Worm (Caenorhabditis elegans): ENCODE data around the gene str-16.

str-16 gene

DNA sequence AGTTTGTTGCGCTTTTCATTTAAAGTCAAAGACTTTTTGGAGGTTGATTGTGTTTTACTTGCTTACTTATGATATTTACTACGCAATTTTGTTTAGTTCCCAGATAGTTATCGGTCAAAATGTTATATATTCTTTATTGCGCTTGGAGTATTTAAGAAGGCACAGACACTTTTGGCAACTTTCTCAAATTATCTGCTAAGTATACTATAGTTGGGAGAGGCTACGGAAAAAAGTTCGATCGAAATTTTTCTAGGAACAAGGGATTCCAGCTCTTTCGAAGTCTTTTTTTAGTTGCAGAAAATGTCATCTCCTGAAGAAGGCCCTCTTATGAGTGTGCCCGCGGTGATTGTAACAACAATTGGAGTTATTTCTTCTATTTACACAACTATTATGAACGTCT, 23.4 kb downstream of the str-16 start, which contains the start of gene srbc-5:
srbc-5 (plus strand) TSS at position 301 of the 400 bp plus-strand sequence.
- TF ChIP-seq sea-1 (GFP tag; conservative IDR thresholded peaks at IDR 0.05) (no peak), hnd-1 (tag; optimal IDR thresholded peaks at IDR 0.05) (no peak), tbx-37 (GFP tag; conservative IDR thresholded peaks at IDR 0.05) (no peak), tra-4 (tag; optimal IDR thresholded peaks at IDR 0.05) (no peak)

DNA sequence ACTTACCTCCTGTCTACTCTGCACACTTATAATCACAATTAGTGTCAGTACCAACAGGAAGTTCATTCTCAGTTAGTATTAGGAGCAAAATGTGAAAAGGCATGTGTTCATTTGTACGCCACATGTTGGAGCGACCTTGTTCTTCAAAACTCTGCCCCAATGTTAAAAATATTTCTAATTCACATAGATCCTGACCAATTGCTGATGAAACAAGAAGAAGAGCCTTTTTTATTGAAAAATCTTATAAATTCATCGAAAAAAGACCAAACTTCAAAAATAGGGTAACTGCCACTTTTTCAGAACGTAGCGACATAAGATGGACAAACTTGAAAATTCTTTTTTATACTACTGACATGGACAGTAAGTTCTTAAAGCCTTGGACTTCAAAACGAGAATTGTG, 29.5 kb downstream of the str-16 start, which contains the start of gene T28A11.17:
T28A11.17 (minus strand) TSS at position 101 of the 400 bp plus-strand sequence.
- TF ChIP-seq ceh-13 (GFP tag; optimal IDR thresholded peaks at IDR 0.05) (no peak), aly-1 (tag; optimal IDR thresholded peaks at IDR 0.05) (no peak), tbx-11 (GFP tag; IDR thresholded peaks at IDR 0.05) (no peak), tbx-37 (GFP tag; conservative IDR thresholded peaks at IDR 0.05) (no peak), hnd-1 (tag; optimal IDR thresholded peaks at IDR 0.05) (no peak), scrt-1 (GFP tag; IDR thresholded peaks at IDR 0.05) (no peak), hmbx-1 (tag; optimal IDR thresholded peaks at IDR 0.05) (no peak), tra-4 (tag; optimal IDR thresholded peaks at IDR 0.05) (no peak), ets-7 (tag; optimal IDR thresholded peaks at IDR 0.05) (no peak), B0310.2 (tag; optimal IDR thresholded peaks at IDR 0.05) (no peak), hmg-4 (GFP tag; optimal IDR thresholded peaks at IDR 0.05) (no peak), F13C5.2 (tag; optimal IDR thresholded peaks at IDR 0.05) (no peak), ama-1 (optimal IDR thresholded peaks at IDR 0.05) (no peak), flt-1 (GFP tag; IDR thresholded peaks at IDR 0.05) (no peak), ceh-36 (tag; optimal IDR thresholded peaks at IDR 0.05) (no peak), pes-1 (GFP tag; IDR thresholded peaks at IDR 0.05) (no peak), sea-1 (GFP tag; conservative IDR thresholded peaks at IDR 0.05) (no peak)

- TF ChIP-seq tbx-37 (GFP tag; conservative IDR thresholded peaks at IDR 0.05): no peak
- TF ChIP-seq sea-1 (GFP tag; conservative IDR thresholded peaks at IDR 0.05): no peak
- TF ChIP-seq tra-4 (tag; optimal IDR thresholded peaks at IDR 0.05): no peak
- no peak for TF ChIP-seq ama-1 (optimal IDR thresholded peaks at IDR 0.05)
- TF ChIP-seq pes-1 (GFP tag; IDR thresholded peaks at IDR 0.05): no peak
- no peak for TF ChIP-seq ceh-13 (GFP tag; optimal IDR thresholded peaks at IDR 0.05)
- no peak for TF ChIP-seq hmbx-1 (tag; optimal IDR thresholded peaks at IDR 0.05)
- TF ChIP-seq B0310.2 (tag; optimal IDR thresholded peaks at IDR 0.05): no peak
- no peak for TF ChIP-seq flt-1 (GFP tag; IDR thresholded peaks at IDR 0.05)
- no peak for TF ChIP-seq hmg-4 (GFP tag; optimal IDR thresholded peaks at IDR 0.05)
- TF ChIP-seq ceh-36 (tag; optimal IDR thresholded peaks at IDR 0.05): no peak
- TF ChIP-seq tbx-11 (GFP tag; IDR thresholded peaks at IDR 0.05): no peak
Observed at ce11 chrV:3267950-3268349, 31.3 kb downstream of the str-16 start, which contains the start of gene T28A11.18. T28A11.18 (minus strand) TSS chrV:3268050.

- TF ChIP-seq tbx-11 (GFP tag; IDR thresholded peaks at IDR 0.05): no peak
Observed at ce11 chrV:3269407-3269806, 32.7 kb downstream of the str-16 start, which contains the start of gene T28A11.19. T28A11.19 (minus strand) TSS chrV:3269514.

- TF ChIP-seq ets-7 (tag; optimal IDR thresholded peaks at IDR 0.05): no peak
- TF ChIP-seq sea-1 (GFP tag; conservative IDR thresholded peaks at IDR 0.05): no peak
- TF ChIP-seq tra-4 (tag; optimal IDR thresholded peaks at IDR 0.05): no peak
- TF ChIP-seq ceh-13 (GFP tag; optimal IDR thresholded peaks at IDR 0.05): no peak
- TF ChIP-seq hnd-1 (tag; optimal IDR thresholded peaks at IDR 0.05): no peak
- no peak for TF ChIP-seq tbx-37 (GFP tag; conservative IDR thresholded peaks at IDR 0.05)
- TF ChIP-seq scrt-1 (GFP tag; IDR thresholded peaks at IDR 0.05): no peak
- TF ChIP-seq ceh-36 (tag; optimal IDR thresholded peaks at IDR 0.05): no peak
- no peak for TF ChIP-seq hmg-4 (GFP tag; optimal IDR thresholded peaks at IDR 0.05)
- no peak for TF ChIP-seq pes-1 (GFP tag; IDR thresholded peaks at IDR 0.05)
- no peak for TF ChIP-seq hmbx-1 (tag; optimal IDR thresholded peaks at IDR 0.05)
- TF ChIP-seq F13C5.2 (tag; optimal IDR thresholded peaks at IDR 0.05): no peak
- TF ChIP-seq tbx-11 (GFP tag; IDR thresholded peaks at IDR 0.05): no peak
- no peak for TF ChIP-seq ama-1 (optimal IDR thresholded peaks at IDR 0.05)
- TF ChIP-seq flt-1 (GFP tag; IDR thresholded peaks at IDR 0.05): no peak
Observed at ce11 chrV:3273156-3273555, 36.5 kb downstream of the str-16 start, which contains the start of gene T28A11.20. T28A11.20 (minus strand) TSS chrV:3273256.

DNA sequence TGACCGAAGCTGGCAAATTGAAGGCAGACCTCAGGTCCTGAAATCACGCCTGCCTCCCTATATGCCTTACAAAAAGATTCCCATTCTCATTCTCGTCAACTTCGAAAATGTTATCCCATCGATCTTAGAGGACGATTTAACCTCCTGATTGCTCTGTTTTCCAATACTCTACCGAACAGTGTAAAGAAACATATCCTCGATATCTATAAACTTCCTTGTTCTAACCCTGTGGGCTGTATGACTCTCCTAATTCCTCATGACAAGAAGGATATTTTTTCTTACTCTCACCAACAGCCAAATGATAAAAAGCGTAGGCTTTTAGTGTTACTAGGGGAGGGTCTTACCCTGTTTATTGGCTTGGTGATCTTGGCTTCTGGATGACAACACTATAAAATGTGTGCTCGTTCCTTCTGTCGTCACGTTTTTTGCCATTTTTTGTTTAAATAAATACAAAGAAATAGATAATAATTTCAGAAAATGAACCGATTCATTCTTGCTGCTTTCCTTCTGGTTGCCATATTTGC, 37.0 kb downstream of the str-16 start, which contains the start of gene T28A11.4:
T28A11.4 (plus strand) TSS at position 474 of the 524 bp plus-strand sequence.
- TF ChIP-seq tbx-37 (GFP tag; conservative IDR thresholded peaks at IDR 0.05) (no peak), flt-1 (GFP tag; IDR thresholded peaks at IDR 0.05) (no peak), ama-1 (optimal IDR thresholded peaks at IDR 0.05) (no peak), scrt-1 (GFP tag; IDR thresholded peaks at IDR 0.05) (no peak), hmg-4 (GFP tag; optimal IDR thresholded peaks at IDR 0.05) (no peak), sea-1 (GFP tag; conservative IDR thresholded peaks at IDR 0.05) (no peak), aly-1 (tag; optimal IDR thresholded peaks at IDR 0.05) (no peak), hmbx-1 (tag; optimal IDR thresholded peaks at IDR 0.05) (no peak), F13C5.2 (tag; optimal IDR thresholded peaks at IDR 0.05) (no peak), tra-4 (tag; optimal IDR thresholded peaks at IDR 0.05) (no peak), ets-7 (tag; optimal IDR thresholded peaks at IDR 0.05) (no peak), tbx-11 (GFP tag; IDR thresholded peaks at IDR 0.05) (no peak), ceh-36 (tag; optimal IDR thresholded peaks at IDR 0.05) (no peak), hnd-1 (tag; optimal IDR thresholded peaks at IDR 0.05) (no peak), ceh-13 (GFP tag; optimal IDR thresholded peaks at IDR 0.05) (no peak), pes-1 (GFP tag; IDR thresholded peaks at IDR 0.05) (no peak), B0310.2 (tag; optimal IDR thresholded peaks at IDR 0.05) (no peak)

ce11 chrV:3275033-3275432, 38.4 kb downstream of the str-16 start, which contains the start of gene T28A11.3:
T28A11.3 (plus strand) TSS chrV:3275333.
- TF ChIP-seq hnd-1 (tag; optimal IDR thresholded peaks at IDR 0.05) (no peak), hmbx-1 (tag; optimal IDR thresholded peaks at IDR 0.05) (no peak), sea-1 (GFP tag; conservative IDR thresholded peaks at IDR 0.05) (no peak), pes-1 (GFP tag; IDR thresholded peaks at IDR 0.05) (no peak), flt-1 (GFP tag; IDR thresholded peaks at IDR 0.05) (no peak), tra-4 (tag; optimal IDR thresholded peaks at IDR 0.05) (no peak), ceh-36 (tag; optimal IDR thresholded peaks at IDR 0.05) (no peak), F13C5.2 (tag; optimal IDR thresholded peaks at IDR 0.05) (no peak), ets-7 (tag; optimal IDR thresholded peaks at IDR 0.05) (no peak), ama-1 (optimal IDR thresholded peaks at IDR 0.05) (no peak), scrt-1 (GFP tag; IDR thresholded peaks at IDR 0.05) (no peak)

Data from whole organism, early embryonic.